Worm (Caenorhabditis elegans) whole organism, late embryonic: ENCODE results near the gene T16G1.5.

Experiments used
- C38D4.7 ChIP-seq: fragments of 200-800 bp; sonication (Bioruptor generic); optimal IDR thresholded peaks from 2 replicates; lab custom pipeline; 2018; ENCODE audit warnings: mild to moderate bottlenecking, missing genetic modification characterization, moderate library complexity, missing compliant biosample characterization
- nhr-11 ChIP-seq: fragments of 150-350 bp; optimal IDR thresholded peaks from 2 replicates; lab custom pipeline; 2014; ENCODE audit warnings: missing biosample characterization, missing genetic modification characterization

- no peak for TF ChIP-seq C38D4.7 (GFP tag; lab: Kevin White, UChicago)
- no peak for TF ChIP-seq nhr-11 (tag; lab: Kevin White, UChicago)
These were observed 34.3 kb downstream of the T16G1.5 start, which contains the start of gene ttr-28 for ce11 chrV:12905074-12905473.
